Fruit fly (Drosophila melanogaster): Measurements from ENCODE around the gene Yp3.

The Yp3 gene

DNA sequence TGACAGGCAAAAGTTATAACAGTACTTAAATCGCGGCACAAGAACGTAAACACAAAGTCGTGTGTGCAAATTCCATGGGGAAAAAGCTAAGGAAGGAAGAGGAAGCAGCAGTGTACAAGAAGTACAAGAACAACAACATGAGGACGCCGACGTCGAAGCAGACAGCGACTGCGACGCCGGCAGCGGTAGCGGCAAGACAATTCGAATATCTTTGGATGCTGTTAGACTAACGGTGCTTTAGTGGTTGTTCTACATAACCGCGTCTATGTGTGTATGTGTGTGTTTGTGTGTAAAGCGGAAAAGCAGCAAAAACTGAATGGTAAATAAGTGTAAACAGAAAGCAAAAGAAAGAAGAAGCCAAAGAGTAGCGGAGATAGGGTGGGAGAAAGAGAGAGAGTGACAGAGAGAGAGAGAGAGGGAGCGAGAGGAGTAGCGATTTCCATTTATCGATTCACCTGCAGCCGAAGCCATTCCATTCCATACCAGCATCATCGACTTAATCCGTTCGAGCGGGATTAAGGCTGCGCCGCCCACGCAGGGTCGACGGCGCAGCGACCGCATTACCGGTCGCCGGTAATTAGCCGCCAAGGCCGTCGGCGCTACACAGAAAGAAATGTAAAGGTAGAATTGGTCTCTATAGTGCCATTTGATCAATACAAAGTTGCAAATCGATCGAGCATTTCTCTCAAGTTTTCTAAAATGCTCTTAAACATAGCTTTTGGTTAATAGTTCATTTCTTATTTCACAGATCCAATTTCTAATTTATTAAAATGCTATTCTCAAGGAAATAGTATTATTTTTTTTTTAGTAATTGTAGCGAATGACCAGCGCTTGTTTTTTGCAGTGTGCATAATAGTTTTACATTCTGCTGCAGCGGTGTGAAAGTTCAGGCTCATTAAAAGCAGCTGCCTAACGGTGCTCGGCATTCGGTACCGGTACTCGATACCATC, 24.9 kb downstream of the Yp3 start (continued):
- TF ChIP-seq H2.0 (GFP tag; IDR thresholded peaks at IDR 0.05) (0 out of 2 replicates have a peak, but pooled peaks have one; percentile 16), sisA (GFP tag; IDR thresholded peaks at IDR 0.05) (peak; percentile 59), CG10654 (GFP tag; optimal IDR thresholded peaks at IDR 0.05) (peak; percentile 24), CG16813 (GFP tag; IDR thresholded peaks at IDR 0.05; ENCODE audit: partially characterized antibody) (no peak), Antp (GFP tag; optimal IDR thresholded peaks at IDR 0.05) (peak; percentile 11), pum (GFP tag; optimal IDR thresholded peaks at IDR 0.05) (peak; percentile 44), bowl (GFP tag; IDR thresholded peaks at IDR 0.05) (no peak), Ravus (GFP tag; IDR thresholded peaks at IDR 0.05) (no peak), CG13296 (GFP tag; optimal IDR thresholded peaks at IDR 0.05) (peak; percentile 30), phol (tag; optimal IDR thresholded peaks at IDR 0.05) (peak; percentile 76), lola (GFP tag; optimal IDR thresholded peaks at IDR 0.05) (peak in 1 of 3 experiments; percentile 56), yki (optimal IDR thresholded peaks at IDR 0.05) (no peak), Fer3 (tag; optimal IDR thresholded peaks at IDR 0.05) (peak; percentile 11), dmrt99B (tag; optimal IDR thresholded peaks at IDR 0.05) (peak; percentile 81), CG14710 (tag; optimal IDR thresholded peaks at IDR 0.05) (peak; percentile 37), sr (GFP tag; IDR thresholded peaks at IDR 0.05) (no peak), rib (GFP tag; IDR thresholded peaks at IDR 0.05) (no peak), D19A (tag; optimal IDR thresholded peaks at IDR 0.05) (peak; percentile 36), bsh (GFP tag; optimal IDR thresholded peaks at IDR 0.05) (peak in 1 of 2 experiments; percentile 66), CG18599 (GFP tag; optimal IDR thresholded peaks at IDR 0.05) (peak; percentile 54), en (GFP tag; optimal IDR thresholded peaks at IDR 0.05) (no peak), Vsx1 (GFP tag; optimal IDR thresholded peaks at IDR 0.05) (peak; percentile 86), row (GFP tag; IDR thresholded peaks at IDR 0.05) (peak; percentile 50), klu (GFP tag; IDR thresholded peaks at IDR 0.05) (no peak), CG15696 (tag; optimal IDR thresholded peaks at IDR 0.05) (peak; percentile 2), Trl (optimal IDR thresholded peaks at IDR 0.05) (peak; percentile 49 to 63), Trl (GFP tag; optimal IDR thresholded peaks at IDR 0.05) (no peak), slou (GFP tag; optimal IDR thresholded peaks at IDR 0.05) (no peak), slbo (GFP tag; IDR thresholded peaks at IDR 0.05) (peak; percentile 45), CG3847 (GFP tag; IDR thresholded peaks at IDR 0.05) (peak; percentile 35; the same call in 1 of the 2 replicates), CG6689 (GFP tag; IDR thresholded peaks at IDR 0.05) (0 out of 2 replicates have a peak, but pooled peaks have one; percentile 30), cwo (GFP tag; optimal IDR thresholded peaks at IDR 0.05) (peak; percentile 0), Hr78 (GFP tag; optimal IDR thresholded peaks at IDR 0.05) (peak in 1 of 2 experiments; percentile 68), wor (GFP tag; IDR thresholded peaks at IDR 0.05) (0 out of 2 replicates have a peak, but pooled peaks have one; percentile 30), CG12155 (GFP tag; optimal IDR thresholded peaks at IDR 0.05) (peak; percentile 21), sd (tag; optimal IDR thresholded peaks at IDR 0.05) (peak; percentile 77), CG10979 (tag; optimal IDR thresholded peaks at IDR 0.05) (peak; percentile 74), sc (optimal IDR thresholded peaks at IDR 0.05) (no peak), sc (GFP tag; optimal IDR thresholded peaks at IDR 0.05) (peak; percentile 62), CG11723 (GFP tag; optimal IDR thresholded peaks at IDR 0.05) (peak; percentile 10), trem (tag; optimal IDR thresholded peaks at IDR 0.05) (peak; percentile 25), oc (tag; optimal IDR thresholded peaks at IDR 0.05) (peak; percentile 77), ind (GFP tag; optimal IDR thresholded peaks at IDR 0.05) (peak; percentile 59), ara (GFP tag; IDR thresholded peaks at IDR 0.05) (peak; percentile 14; the same call in 1 of the 2 replicates), CG2678 (tag; optimal IDR thresholded peaks at IDR 0.05) (peak; percentile 69), CG15479 (GFP tag; optimal IDR thresholded peaks at IDR 0.05) (no peak), hth (optimal IDR thresholded peaks at IDR 0.05) (no peak), B-H1 (GFP tag; IDR thresholded peaks at IDR 0.05) (no peak), mam (GFP tag; optimal IDR thresholded peaks at IDR 0.05) (peak; percentile 23)
